Worm (Caenorhabditis elegans) whole organism, L1 larva: ENCODE data around the gene smrd-1.

Experiments used
- C04F5.9 ChIP-seq: sonication (generic microtip); optimal IDR thresholded peaks from 2 replicates; lab custom pipeline; 2016; ENCODE audit warnings: missing genetic modification characterization, missing compliant biosample characterization
- aha-1 ChIP-seq: fragments of 150-350 bp; optimal IDR thresholded peaks from 2 replicates; lab custom pipeline; 2014; ENCODE audit warnings: missing biosample characterization, missing genetic modification characterization
- blmp-1 ChIP-seq: fragments of 150-350 bp; optimal IDR thresholded peaks from 2 replicates; lab custom pipeline; 2014; ENCODE audit warnings: missing biosample characterization, missing genetic modification characterization
- ceh-63 ChIP-seq: fragments of 200-800 bp; sonication (Bioruptor generic); optimal IDR thresholded peaks from 2 replicates; lab custom pipeline; 2018; ENCODE audit warnings: mild to moderate bottlenecking, missing genetic modification characterization, missing compliant biosample characterization
- ceh-82 ChIP-seq, 3 experiments: fragments of 150-350 bp in 1 of 3; sonication (generic microtip) in 2 of 3; optimal IDR thresholded peaks; 2 replicates each; lab custom pipeline; 2014 to 2017; ENCODE audit warnings: missing biosample characterization in 3 of 3, missing genetic modification characterization in 3 of 3
- ceh-90 ChIP-seq: sonication (generic microtip); optimal IDR thresholded peaks from 2 replicates; lab custom pipeline; 2016; ENCODE audit warnings: missing genetic modification characterization, missing compliant biosample characterization
- dpl-1 ChIP-seq, 3 experiments: fragments of 150-350 bp in 2 of 3; sonication (generic microtip) in 1 of 3; optimal IDR thresholded peaks; 2 replicates each; lab custom pipeline; 2014 to 2017; ENCODE audit warnings: missing biosample characterization in 3 of 3, missing genetic modification characterization in 3 of 3, missing genetic modification reagents in 3 of 3
- dsc-1 ChIP-seq: sonication (generic microtip); optimal IDR thresholded peaks from 2 replicates; lab custom pipeline; 2016; ENCODE audit warnings: mild to moderate bottlenecking, missing genetic modification characterization, missing compliant biosample characterization
- efl-1 ChIP-seq, 4 experiments: fragments of 150-350 bp; optimal IDR thresholded peaks in 3 of 4; peaks in 1 of 4; 1 replicate in 1 of 4; 2 replicates in 3 of 4; lab custom pipeline; 2014; ENCODE audit warnings: missing biosample characterization in 2 of 4, missing genetic modification characterization in 2 of 4, missing genetic modification reagents in 2 of 4
- egl-13 ChIP-seq: sonication (generic microtip); optimal IDR thresholded peaks from 2 replicates; lab custom pipeline; 2016; ENCODE audit warnings: missing genotype, missing genetic modification reagents, missing genetic modification characterization, missing compliant biosample characterization
- elt-2 ChIP-seq: sonication (generic microtip); optimal IDR thresholded peaks from 2 replicates; lab custom pipeline; 2016; ENCODE audit warnings: missing genetic modification characterization, mild to moderate bottlenecking, inconsistent platforms, missing compliant biosample characterization, missing genetic modification reagents
- fkh-10 ChIP-seq: sonication (generic microtip); optimal IDR thresholded peaks from 2 replicates; lab custom pipeline; 2017; ENCODE audit warnings: missing biosample characterization, missing genetic modification reagents, missing genetic modification characterization
- fkh-8 ChIP-seq: sonication (generic microtip); optimal IDR thresholded peaks from 2 replicates; lab custom pipeline; 2016; ENCODE audit warnings: mild to moderate bottlenecking, missing genetic modification characterization, missing compliant biosample characterization
- fos-1 ChIP-seq: fragments of 150-350 bp; optimal IDR thresholded peaks from 2 replicates; lab custom pipeline; 2014; ENCODE audit warnings: missing biosample characterization, missing genetic modification characterization
- grh-1 ChIP-seq: fragments of 200-800 bp; sonication (Bioruptor generic); IDR thresholded peaks from 2 replicates; pipeline ENCODE4 v1.3.6; 2022; ENCODE audit warnings: missing genetic modification reagents, missing genetic modification characterization, missing compliant biosample characterization
- hlh-17 ChIP-seq: fragments of 200-800 bp; sonication (Bioruptor generic); optimal IDR thresholded peaks from 2 replicates; lab custom pipeline; 2018; ENCODE audit warnings: missing genetic modification characterization, mild to moderate bottlenecking, missing compliant biosample characterization, moderate library complexity, borderline replicate concordance
- lin-35 ChIP-seq, 2 experiments: fragments of 150-350 bp; optimal IDR thresholded peaks; 2 replicates each; lab custom pipeline; 2014; ENCODE audit warnings: missing biosample characterization in 2 of 2, missing genetic modification characterization in 2 of 2, missing genetic modification reagents in 2 of 2
- lsy-2 ChIP-seq, 2 experiments: fragments of 150-350 bp; optimal IDR thresholded peaks; 2 replicates each; lab custom pipeline; 2014; ENCODE audit warnings: missing biosample characterization in 2 of 2, missing genetic modification characterization in 2 of 2
- mdl-1 ChIP-seq, 2 experiments: fragments of 150-350 bp; optimal IDR thresholded peaks; 2 replicates each; lab custom pipeline; 2014 to 2017; ENCODE audit warnings: missing biosample characterization in 2 of 2, missing genetic modification characterization in 2 of 2, inconsistent platforms in 1 of 2
- mef-2 ChIP-seq: fragments of 150-350 bp; optimal IDR thresholded peaks from 2 replicates; lab custom pipeline; 2014; ENCODE audit warnings: missing biosample characterization, missing genetic modification characterization
- mep-1 ChIP-seq: fragments of 150-350 bp; optimal IDR thresholded peaks from 2 replicates; lab custom pipeline; 2014; ENCODE audit warnings: missing biosample characterization, missing genetic modification characterization
- nhr-11 ChIP-seq: fragments of 150-350 bp; optimal IDR thresholded peaks from 2 replicates; lab custom pipeline; 2014; ENCODE audit warnings: missing biosample characterization, missing genetic modification characterization
- nhr-19 ChIP-seq: fragments of 200-800 bp; sonication (Bioruptor generic); conservative IDR thresholded peaks from 2 replicates; pipeline ENCODE4 v1.3.6; 2022; ENCODE audit warnings: missing genetic modification characterization, missing compliant biosample characterization
- nhr-237 ChIP-seq: fragments of 150-350 bp; optimal IDR thresholded peaks from 2 replicates; lab custom pipeline; 2014; ENCODE audit warnings: missing biosample characterization, missing genetic modification characterization
- nhr-47 ChIP-seq: sonication (generic microtip); optimal IDR thresholded peaks from 2 replicates; lab custom pipeline; 2016; ENCODE audit warnings: mild to moderate bottlenecking, missing genetic modification characterization, moderate library complexity, missing compliant biosample characterization
- nhr-71 ChIP-seq: sonication (generic microtip); optimal IDR thresholded peaks from 2 replicates; lab custom pipeline; 2016; ENCODE audit warnings: mild to moderate bottlenecking, missing genetic modification characterization, moderate library complexity, missing compliant biosample characterization
- skn-1 ChIP-seq: fragments of 150-350 bp; optimal IDR thresholded peaks from 2 replicates; lab custom pipeline; 2014; ENCODE audit warnings: missing biosample characterization, missing genetic modification characterization
- snpc-4 ChIP-seq: fragments of 150-350 bp; optimal IDR thresholded peaks from 2 replicates; lab custom pipeline; 2014; ENCODE audit warnings: missing biosample characterization, missing genetic modification characterization
- snu-23 ChIP-seq: sonication (generic microtip); optimal IDR thresholded peaks from 2 replicates; lab custom pipeline; 2016; ENCODE audit warnings: missing genetic modification characterization, missing compliant biosample characterization
- sptf-1 ChIP-seq: fragments of 150-350 bp; optimal IDR thresholded peaks from 2 replicates; lab custom pipeline; 2014; ENCODE audit warnings: missing biosample characterization, missing genetic modification characterization
- swsn-7 ChIP-seq: sonication (generic microtip); optimal IDR thresholded peaks from 2 replicates; lab custom pipeline; 2016; ENCODE audit warnings: missing genetic modification characterization, missing compliant biosample characterization
- tbx-2 ChIP-seq: sonication (generic microtip); optimal IDR thresholded peaks from 2 replicates; lab custom pipeline; 2016; ENCODE audit warnings: missing genetic modification characterization, missing compliant biosample characterization
- unc-130 ChIP-seq: fragments of 150-350 bp; optimal IDR thresholded peaks from 2 replicates; lab custom pipeline; 2017; ENCODE audit warnings: missing biosample characterization, missing genetic modification characterization, inconsistent platforms
- unc-30 ChIP-seq: sonication (generic microtip); optimal IDR thresholded peaks from 2 replicates; lab custom pipeline; 2017; ENCODE audit warnings: missing biosample characterization, missing genetic modification characterization
- unc-86 ChIP-seq: sonication (generic microtip); optimal IDR thresholded peaks from 2 replicates; lab custom pipeline; 2016; ENCODE audit warnings: missing genetic modification characterization, missing compliant biosample characterization
- unc-98 ChIP-seq: fragments of 200-800 bp; sonication (Bioruptor generic); IDR thresholded peaks from 2 replicates; pipeline ENCODE4 v1.3.6; 2022; ENCODE audit warnings: missing genetic modification characterization, missing compliant biosample characterization
- vab-15 ChIP-seq: sonication (generic microtip); optimal IDR thresholded peaks from 2 replicates; lab custom pipeline; 2017; ENCODE audit warnings: missing genotype, mild to moderate bottlenecking, missing genetic modification characterization, missing compliant biosample characterization

smrd-1 gene

DNA sequence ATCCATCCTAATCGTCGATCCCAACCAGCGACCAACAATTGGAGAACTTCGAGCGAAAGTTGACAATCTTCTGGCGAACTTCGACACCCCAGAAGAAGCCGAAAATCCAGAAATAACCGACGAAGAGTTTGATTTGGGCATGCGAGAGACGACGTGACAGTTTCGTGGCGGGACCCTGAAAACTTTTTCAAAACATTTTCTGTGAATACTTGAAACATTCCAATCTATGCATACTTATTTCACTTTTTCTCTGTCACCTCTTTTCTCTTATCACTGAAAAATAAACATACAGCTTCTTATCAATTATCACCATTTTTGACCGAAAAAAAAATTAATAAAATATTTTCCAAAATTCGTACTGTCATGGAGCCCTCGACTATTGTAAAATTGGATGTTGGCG is 46.2 kb upstream of the smrd-1 start, which contains the start of gene D2045.8:
Gene D2045.8, plus strand, starts transcription at position 301 of the 400 bp plus-strand sequence.
- TF ChIP-seq nhr-47 (tag; lab: Kevin White, UChicago) (no peak), efl-1 (optimal IDR thresholded peaks at IDR 0.05; lab: Kevin White, UChicago) (no peak), efl-1 (GFP tag; optimal IDR thresholded peaks at IDR 0.05 in 1 of 2; lab: Kevin White, UChicago) (no peak), nhr-11 (tag; lab: Kevin White, UChicago) (no peak), dpl-1 (GFP tag; optimal IDR thresholded peaks at IDR 0.05; lab: Kevin White, UChicago) (no peak), aha-1 (no peak), unc-98 (GFP tag; lab: Robert Waterston, UW) (no peak), fkh-8 (no peak), unc-30 (tag; lab: Kevin White, UChicago) (no peak), unc-86 (tag; lab: Kevin White, UChicago) (no peak), fos-1 (tag; lab: Kevin White, UChicago) (no peak)

ce11 chrIII:10481497-10481896 is 45.7 kb upstream of the smrd-1 start:
- TF ChIP-seq lin-35 (GFP tag; optimal IDR thresholded peaks at IDR 0.05; lab: Kevin White, UChicago) = peak in 1 of 2 experiments; percentile 21
- TF ChIP-seq elt-2 (tag; lab: Kevin White, UChicago) = peak; percentile 70
- no peak for TF ChIP-seq dsc-1 (tag; lab: Kevin White, UChicago)
- TF ChIP-seq, all 84 proteins: peak for 2

ce11 chrIII:10479180-10479579 is 43.4 kb upstream of the smrd-1 start, which contains the start of gene D2045.7:
Gene D2045.7 (plus strand): TSS chrIII:10479480.
- TF ChIP-seq snu-23 (GFP tag; lab: Kevin White, UChicago) (no peak), ceh-63 (GFP tag; lab: Kevin White, UChicago) (no peak), fkh-8 (no peak), dsc-1 (tag; lab: Kevin White, UChicago) (no peak), nhr-19 (GFP tag; lab: Robert Waterston, UW) (no peak), grh-1 (GFP tag; lab: Robert Waterston, UW) (no peak), mef-2 (no peak)

DNA sequence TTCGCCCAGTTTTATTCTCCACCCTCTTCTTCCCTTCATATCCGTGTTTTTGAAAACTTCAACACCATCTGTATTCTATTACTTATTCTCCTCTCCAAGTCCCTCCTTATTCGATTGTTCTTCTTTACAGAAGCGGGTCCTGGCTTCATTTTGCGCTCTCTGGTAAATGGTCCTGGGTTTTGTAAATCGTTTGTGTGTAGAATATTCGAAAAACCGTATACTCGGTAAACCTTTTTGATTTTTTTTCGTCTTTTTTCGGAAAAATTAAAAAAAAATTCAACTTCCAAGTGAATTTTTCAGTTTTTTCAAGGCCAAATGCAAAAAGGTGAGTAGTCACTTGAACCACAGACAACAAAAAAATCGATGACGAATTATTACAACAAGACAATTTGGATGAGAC is 39.2 kb upstream of the smrd-1 start, which contains the start of gene D2045.9:
Gene D2045.9, plus strand, starts transcription at position 301 of the 400 bp plus-strand sequence.
- TF ChIP-seq ceh-82 (tag; optimal IDR thresholded peaks at IDR 0.05; lab: Kevin White, UChicago) (no peak), nhr-237 (no peak), vab-15 (tag; lab: Kevin White, UChicago) (no peak), sptf-1 (no peak), swsn-7 (tag; lab: Kevin White, UChicago) (no peak), snpc-4 (no peak), C04F5.9 (tag; lab: Kevin White, UChicago) (no peak), egl-13 (tag; lab: Kevin White, UChicago) (no peak), mep-1 (tag; lab: Kevin White, UChicago) (no peak), skn-1 (no peak), fkh-10 (GFP tag; lab: Kevin White, UChicago) (no peak), tbx-2 (tag; lab: Kevin White, UChicago) (no peak), snu-23 (GFP tag; lab: Kevin White, UChicago) (no peak), hlh-17 (GFP tag; lab: Kevin White, UChicago) (no peak), nhr-71 (no peak), mdl-1 (tag; optimal IDR thresholded peaks at IDR 0.05; lab: Kevin White, UChicago) (no peak), unc-130 (tag; lab: Kevin White, UChicago) (no peak), nhr-19 (GFP tag; lab: Robert Waterston, UW) (no peak)

- TF ChIP-seq lsy-2 (tag; optimal IDR thresholded peaks at IDR 0.05; lab: Kevin White, UChicago) = peak in 1 of 2 experiments; percentile 39
- peak in 1 of 3 experiments; percentile 43 for TF ChIP-seq dpl-1 (GFP tag; optimal IDR thresholded peaks at IDR 0.05; lab: Kevin White, UChicago)
- TF ChIP-seq blmp-1 (tag; lab: Kevin White, UChicago) = peak; percentile 1
- no peak for TF ChIP-seq dsc-1 (tag; lab: Kevin White, UChicago)
- no peak for TF ChIP-seq ceh-90 (tag; lab: Kevin White, UChicago)
- TF ChIP-seq skn-1 = peak; percentile 98
- peak in 1 of 2 experiments; percentile 50 for TF ChIP-seq lin-35 (GFP tag; optimal IDR thresholded peaks at IDR 0.05; lab: Kevin White, UChicago)
- TF ChIP-seq efl-1 (optimal IDR thresholded peaks at IDR 0.05; lab: Kevin White, UChicago) = peak in 1 of 2 experiments; percentile 20
- peak; percentile 18 to 78 for TF ChIP-seq efl-1 (GFP tag; optimal IDR thresholded peaks at IDR 0.05 in 1 of 2; lab: Kevin White, UChicago)
- TF ChIP-seq, all 84 proteins: peak for 6
These were observed 35.1 kb upstream of the smrd-1 start, which contains the start of gene cul-1 for ce11 chrIII:10470927-10471326. Gene cul-1 (plus strand): TSS chrIII:10471237.
